Fruit fly (Drosophila melanogaster): ENCODE measurements around the gene rogdi.
A peak's percentile ranks its signal among the peaks of the same experiment; 100 is the strongest.

dm6 chr3L:17044799-17045198 lies 4.5 kb upstream of the rogdi start, which contains the start of gene Pop5:
- TF ChIP-seq pad (GFP tag; optimal IDR thresholded peaks at IDR 0.05) (no peak), CG33017 (tag; optimal IDR thresholded peaks at IDR 0.05) (no peak), kay (GFP tag; ENCODE audit: borderline replicate concordance) (no peak), Mnt (GFP tag; optimal IDR thresholded peaks at IDR 0.05) (peak; percentile 8), CG7101 (tag; optimal IDR thresholded peaks at IDR 0.05) (peak; percentile 39), cnc (optimal IDR thresholded peaks at IDR 0.05) (no peak), CG11617 (GFP tag; optimal IDR thresholded peaks at IDR 0.05) (peak; percentile 29), toe (GFP tag; optimal IDR thresholded peaks at IDR 0.05) (no peak), CG5204 (GFP tag; optimal IDR thresholded peaks at IDR 0.05) (no peak), CG12768 (GFP tag; optimal IDR thresholded peaks at IDR 0.05) (no peak), CG1620 (GFP tag; optimal IDR thresholded peaks at IDR 0.05) (peak; percentile 8), tj (GFP tag; optimal IDR thresholded peaks at IDR 0.05) (no peak), Clk (GFP tag; optimal IDR thresholded peaks at IDR 0.05) (no peak), Crg-1 (GFP tag; optimal IDR thresholded peaks at IDR 0.05) (peak; percentile 68)
